Fruit fly (Drosophila melanogaster) whole organism, wandering third instar larva: Measurements from ENCODE around the gene CycB3.

Experiments used
- HLH106 ChIP-seq: fragments of 200-800 bp; optimal IDR thresholded peaks from 3 replicates; lab custom pipeline; 2019; ENCODE audit warnings: missing biosample characterization, mild to moderate bottlenecking, missing genetic modification characterization, moderate library complexity
- ey ChIP-seq: fragments of 200-800 bp; sonication (Bioruptor generic); optimal IDR thresholded peaks from 2 replicates; lab custom pipeline; 2016; ENCODE audit warnings: missing biosample characterization, missing genetic modification characterization
- h ChIP-seq: fragments of 200-800 bp; sonication (Bioruptor generic); optimal IDR thresholded peaks from 3 replicates; lab custom pipeline; 2016; ENCODE audit warnings: missing biosample characterization, mild to moderate bottlenecking, missing genetic modification characterization
- psq ChIP-seq: fragments of 200-800 bp; sonication (Bioruptor generic); optimal IDR thresholded peaks from 3 replicates; lab custom pipeline; 2017; ENCODE audit warnings: missing biosample characterization, mild to moderate bottlenecking, missing genetic modification characterization, moderate library complexity
- usp ChIP-seq: fragments of >200 bp; optimal IDR thresholded peaks from 2 replicates; lab custom pipeline; 2017; ENCODE audit warnings: missing biosample characterization, missing genetic modification characterization

DNA sequence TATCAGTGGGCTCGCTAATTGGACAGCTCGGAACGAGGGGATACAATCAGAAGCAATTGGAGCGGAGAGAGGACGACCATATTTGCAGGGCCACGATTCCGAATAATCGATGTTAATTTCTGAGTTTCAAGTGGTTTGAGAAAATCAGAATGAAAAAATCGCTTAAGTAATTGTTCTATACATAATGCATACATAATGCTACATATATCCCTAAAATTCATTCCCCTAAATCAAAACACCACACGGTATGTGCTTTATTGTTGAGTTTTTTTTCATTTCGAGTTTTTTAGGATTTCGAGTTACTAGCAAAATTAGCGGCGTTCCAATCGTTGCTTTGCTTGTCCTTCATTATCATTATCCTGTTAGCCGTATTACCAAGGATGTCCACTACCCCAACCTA, 45.1 kb downstream of the CycB3 start, which contains the start of gene niki:
- no peak for TF ChIP-seq ey (GFP tag; lab: Kevin White, UChicago)
- no peak for TF ChIP-seq psq
- no peak for TF ChIP-seq usp (GFP tag; lab: Kevin White, UChicago)
- TF ChIP-seq h (GFP tag; lab: Kevin White, UChicago) = no peak
- TF ChIP-seq HLH106 (tag; lab: Kevin White, UChicago) = no peak
